Fruit fly (Drosophila melanogaster) whole organism, prepupa: ENCODE results near the gene Mcm2.

Source experiments
- CG11294 ChIP-seq: fragments of 200-800 bp; sonication (Bioruptor generic); IDR thresholded peaks from 2 replicates; pipeline ENCODE4 v1.3.6; 2022; ENCODE audit warnings: missing biosample characterization, missing genetic modification characterization
- CG11762 ChIP-seq: fragments of 200-800 bp; sonication (Bioruptor generic); optimal IDR thresholded peaks from 3 replicates; lab custom pipeline; 2016; ENCODE audit warnings: missing biosample characterization, missing genetic modification characterization; ENCODE audit not compliant: insufficient read depth
- CG15336 ChIP-seq: fragments of 200-800 bp; sonication (Bioruptor generic); IDR thresholded peaks from 2 replicates; pipeline ENCODE4 v1.3.6; 2022; ENCODE audit warnings: missing biosample characterization, missing genetic modification characterization
- CG1621 ChIP-seq: fragments of 200-800 bp; sonication (Bioruptor generic); optimal IDR thresholded peaks from 3 replicates; lab custom pipeline; 2018; ENCODE audit warnings: missing biosample characterization, mild to moderate bottlenecking, missing genetic modification characterization
- CG16779 ChIP-seq: fragments of 200-800 bp; sonication (Bioruptor generic); optimal IDR thresholded peaks from 3 replicates; lab custom pipeline; 2017; ENCODE audit warnings: missing biosample characterization, mild to moderate bottlenecking, missing genetic modification characterization
- CG3032 ChIP-seq: fragments of 200-800 bp; optimal IDR thresholded peaks from 2 replicates; lab custom pipeline; 2019; ENCODE audit warnings: missing biosample characterization, mild to moderate bottlenecking, missing genetic modification characterization, moderate library complexity
- CG31627 ChIP-seq: fragments of 200-800 bp; sonication (Bioruptor generic); optimal IDR thresholded peaks from 3 replicates; lab custom pipeline; 2016; ENCODE audit warnings: missing biosample characterization, missing genetic modification characterization
- CG32006 ChIP-seq: fragments of 200-800 bp; sonication (Bioruptor generic); optimal IDR thresholded peaks from 3 replicates; lab custom pipeline; 2017; ENCODE audit warnings: missing biosample characterization, mild to moderate bottlenecking, missing genetic modification characterization
- CG34406 ChIP-seq: fragments of 200-800 bp; sonication (Bioruptor generic); optimal IDR thresholded peaks from 3 replicates; lab custom pipeline; 2016; ENCODE audit warnings: missing biosample characterization, missing genetic modification characterization
- CG4318 ChIP-seq: fragments of 200-800 bp; sonication (Bioruptor generic); optimal IDR thresholded peaks from 3 replicates; lab custom pipeline; 2017; ENCODE audit warnings: missing biosample characterization, mild to moderate bottlenecking, missing genetic modification characterization
- CG6276 ChIP-seq: fragments of 200-800 bp; sonication (Bioruptor generic); optimal IDR thresholded peaks from 2 replicates; lab custom pipeline; 2017; ENCODE audit warnings: missing biosample characterization, mild to moderate bottlenecking, missing genetic modification characterization
- CG6808 ChIP-seq: fragments of 200-800 bp; sonication (Bioruptor generic); optimal IDR thresholded peaks from 3 replicates; lab custom pipeline; 2017; ENCODE audit warnings: missing biosample characterization, missing genetic modification characterization, mild to moderate bottlenecking, moderate library complexity, missing genetic modification reagents
- CG8119 ChIP-seq: fragments of 200-800 bp; sonication (Bioruptor generic); IDR thresholded peaks from 3 replicates; pipeline ENCODE4 v1.3.6; 2022; ENCODE audit warnings: missing biosample characterization, missing genetic modification characterization
- CG8319 ChIP-seq: fragments of 200-800 bp; sonication (Bioruptor generic); optimal IDR thresholded peaks from 3 replicates; lab custom pipeline; 2016; ENCODE audit warnings: missing biosample characterization, missing genetic modification characterization
- CG9139 ChIP-seq: fragments of 200-800 bp; sonication (Bioruptor generic); optimal IDR thresholded peaks from 3 replicates; lab custom pipeline; 2017; ENCODE audit warnings: missing biosample characterization, mild to moderate bottlenecking, missing genetic modification characterization
- Eip93F ChIP-seq: fragments of 200-800 bp; sonication (Bioruptor generic); optimal IDR thresholded peaks from 2 replicates; lab custom pipeline; 2016; ENCODE audit warnings: missing biosample characterization, mild to moderate bottlenecking, missing genetic modification characterization
- Ets21C ChIP-seq: fragments of 200-800 bp; sonication (Bioruptor generic); optimal IDR thresholded peaks from 3 replicates; lab custom pipeline; 2016; ENCODE audit warnings: missing biosample characterization, missing genetic modification characterization
- Hr39 ChIP-seq: fragments of 200-800 bp; sonication (Bioruptor generic); optimal IDR thresholded peaks from 2 replicates; lab custom pipeline; 2016; ENCODE audit warnings: missing biosample characterization, missing genetic modification characterization
- Smox ChIP-seq: fragments of 200-800 bp; sonication (Bioruptor generic); optimal IDR thresholded peaks from 3 replicates; lab custom pipeline; 2016; ENCODE audit warnings: missing biosample characterization, missing genetic modification characterization
- Sox102F ChIP-seq: fragments of 200-800 bp; sonication (Bioruptor generic); optimal IDR thresholded peaks from 2 replicates; lab custom pipeline; 2016; ENCODE audit warnings: missing biosample characterization, mild to moderate bottlenecking, missing genetic modification characterization
- acj6 ChIP-seq: fragments of 200-800 bp; sonication (Bioruptor generic); optimal IDR thresholded peaks from 3 replicates; lab custom pipeline; 2016; ENCODE audit warnings: missing biosample characterization, missing genetic modification characterization
- cyc ChIP-seq: fragments of 200-800 bp; sonication (Bioruptor generic); optimal IDR thresholded peaks from 3 replicates; lab custom pipeline; 2016; ENCODE audit warnings: missing biosample characterization, missing genetic modification characterization
- dac ChIP-seq: fragments of 200-800 bp; sonication (Bioruptor generic); optimal IDR thresholded peaks from 2 replicates; lab custom pipeline; 2017; ENCODE audit warnings: missing biosample characterization, mild to moderate bottlenecking, missing genetic modification characterization
- dsx ChIP-seq: fragments of 200-800 bp; optimal IDR thresholded peaks from 3 replicates; lab custom pipeline; 2019; ENCODE audit warnings: missing biosample characterization, mild to moderate bottlenecking, missing genetic modification characterization, moderate library complexity; ENCODE audit not compliant: poor library complexity, severe bottlenecking
- esn ChIP-seq: fragments of 200-800 bp; sonication (Bioruptor generic); optimal IDR thresholded peaks from 2 replicates; lab custom pipeline; 2016; ENCODE audit warnings: missing biosample characterization, mild to moderate bottlenecking, missing genetic modification characterization, moderate library complexity
- fd59A ChIP-seq: fragments of 200-800 bp; sonication (Bioruptor generic); optimal IDR thresholded peaks from 2 replicates; lab custom pipeline; 2017; ENCODE audit warnings: missing biosample characterization, mild to moderate bottlenecking, missing genetic modification characterization, missing genetic modification reagents
- fd85E ChIP-seq: fragments of 200-800 bp; sonication (Bioruptor generic); optimal IDR thresholded peaks from 3 replicates; lab custom pipeline; 2016; ENCODE audit warnings: missing biosample characterization, missing genetic modification characterization
- fkh ChIP-seq: fragments of 200-800 bp; sonication (Bioruptor generic); optimal IDR thresholded peaks from 3 replicates; lab custom pipeline; 2017; ENCODE audit warnings: missing biosample characterization, mild to moderate bottlenecking, missing genetic modification characterization, moderate library complexity
- lz ChIP-seq: fragments of 200-800 bp; sonication (Bioruptor generic); optimal IDR thresholded peaks from 3 replicates; lab custom pipeline; 2016; ENCODE audit warnings: missing biosample characterization, missing genetic modification characterization
- net ChIP-seq: fragments of 200-800 bp; sonication (Bioruptor generic); optimal IDR thresholded peaks from 3 replicates; lab custom pipeline; 2016; ENCODE audit warnings: missing biosample characterization, missing genetic modification characterization
- pdm3 ChIP-seq: fragments of 200-800 bp; sonication (Bioruptor generic); optimal IDR thresholded peaks from 3 replicates; lab custom pipeline; 2016; ENCODE audit warnings: missing biosample characterization, missing genetic modification characterization
- salr ChIP-seq, 2 experiments: fragments of 200-800 bp; sonication (Bioruptor generic); optimal IDR thresholded peaks; 3 replicates each; lab custom pipeline; 2016 to 2018; ENCODE audit warnings: missing biosample characterization in 2 of 2, missing genetic modification characterization in 2 of 2, mild to moderate bottlenecking in 1 of 2
- svp ChIP-seq: fragments of 200-800 bp; sonication (Bioruptor generic); peaks from one replicate; lab custom pipeline; 2016; ENCODE audit warnings: missing biosample characterization, missing genetic modification characterization
- topi ChIP-seq: fragments of 200-800 bp; sonication (Bioruptor generic); optimal IDR thresholded peaks from 3 replicates; lab custom pipeline; 2016; ENCODE audit warnings: missing biosample characterization, missing genetic modification characterization

Gene Mcm2

DNA sequence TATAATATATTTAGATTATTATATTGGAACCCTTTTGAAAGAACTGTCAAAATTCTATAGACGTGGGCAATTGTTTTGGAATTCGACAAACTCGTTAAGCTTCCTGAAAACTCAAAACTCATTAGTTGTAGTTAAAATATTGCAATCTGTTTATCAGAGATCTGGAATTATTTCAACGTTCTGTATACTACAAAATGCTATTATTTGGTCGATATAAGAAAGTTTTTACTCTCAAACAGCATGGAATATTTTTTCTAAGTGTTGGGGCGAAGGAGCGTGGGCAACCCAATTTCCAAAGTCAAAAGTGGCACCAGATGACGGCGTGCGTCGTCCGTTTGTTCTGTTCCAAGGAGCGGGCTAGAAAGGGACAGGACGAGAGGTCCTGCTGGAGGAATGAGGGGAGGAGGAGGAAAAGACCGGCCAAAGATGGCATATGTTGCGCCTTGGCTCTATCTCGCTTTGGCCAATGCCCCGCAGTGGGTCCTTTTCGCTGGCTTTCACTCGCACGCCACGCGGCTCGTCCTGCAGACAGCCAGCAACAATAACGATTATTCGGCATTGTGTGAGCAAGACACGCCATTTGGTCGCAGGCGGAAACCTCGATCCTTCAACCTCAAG, 21.1 kb downstream of the Mcm2 start:
- TF ChIP-seq CG8119 (no peak), CG9139 (GFP tag; lab: Kevin White, UChicago) (no peak), CG6276 (GFP tag; lab: Kevin White, UChicago) (no peak), CG8319 (GFP tag; lab: Kevin White, UChicago) (no peak), CG1621 (tag; lab: Kevin White, UChicago) (no peak), svp (no peak), net (GFP tag; lab: Kevin White, UChicago) (no peak), CG11762 (GFP tag; lab: Kevin White, UChicago) (no peak), acj6 (no peak), dsx (GFP tag; lab: Kevin White, UChicago) (no peak), cyc (GFP tag; lab: Kevin White, UChicago) (no peak), fd85E (GFP tag; lab: Kevin White, UChicago) (no peak), fkh (GFP tag; lab: Kevin White, UChicago) (no peak), Sox102F (GFP tag; lab: Kevin White, UChicago) (no peak), CG31627 (GFP tag; lab: Kevin White, UChicago) (no peak)

DNA sequence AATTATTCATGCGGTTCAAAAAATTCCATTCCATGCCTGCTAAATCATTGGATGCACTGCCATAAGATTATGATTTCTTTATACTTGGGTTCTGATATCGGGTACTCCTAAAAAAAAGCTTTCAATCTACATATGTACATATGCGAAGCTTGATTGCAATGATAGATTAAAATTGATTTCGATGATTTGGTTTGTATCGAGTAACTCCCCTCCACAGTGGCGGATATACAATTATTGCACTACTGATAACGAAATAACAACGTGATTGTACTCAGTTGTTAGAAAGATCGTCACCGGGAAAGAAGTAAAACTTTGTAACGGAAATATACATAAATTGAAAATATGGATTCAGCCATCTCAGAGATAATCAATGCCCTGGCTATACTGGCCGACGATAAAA, 22.9 kb downstream of the Mcm2 start, which contains the start of gene Nazo:
Gene Nazo (plus strand): TSS at position 180 of the 400 bp plus-strand sequence.
- no peak for TF ChIP-seq CG32006
- TF ChIP-seq Smox (GFP tag; lab: Kevin White, UChicago) = no peak
- no peak for TF ChIP-seq CG15336 (GFP tag; lab: Robert Waterston, UW)
- TF ChIP-seq CG4318 (GFP tag; lab: Kevin White, UChicago) = no peak
- TF ChIP-seq CG6808 (GFP tag; lab: Kevin White, UChicago) = no peak
- no peak for TF ChIP-seq CG31627 (GFP tag; lab: Kevin White, UChicago)
- TF ChIP-seq CG8119 = no peak
- TF ChIP-seq CG34406 = no peak
- TF ChIP-seq topi (GFP tag; lab: Kevin White, UChicago) = no peak
- TF ChIP-seq dac (GFP tag; lab: Kevin White, UChicago) = no peak
- TF ChIP-seq lz (GFP tag; lab: Kevin White, UChicago) = no peak
- no peak for TF ChIP-seq Sox102F (GFP tag; lab: Kevin White, UChicago)
- no peak for TF ChIP-seq esn (GFP tag; lab: Kevin White, UChicago)
- TF ChIP-seq Ets21C (GFP tag; lab: Kevin White, UChicago) = no peak
- no peak for TF ChIP-seq fkh (GFP tag; lab: Kevin White, UChicago)

DNA sequence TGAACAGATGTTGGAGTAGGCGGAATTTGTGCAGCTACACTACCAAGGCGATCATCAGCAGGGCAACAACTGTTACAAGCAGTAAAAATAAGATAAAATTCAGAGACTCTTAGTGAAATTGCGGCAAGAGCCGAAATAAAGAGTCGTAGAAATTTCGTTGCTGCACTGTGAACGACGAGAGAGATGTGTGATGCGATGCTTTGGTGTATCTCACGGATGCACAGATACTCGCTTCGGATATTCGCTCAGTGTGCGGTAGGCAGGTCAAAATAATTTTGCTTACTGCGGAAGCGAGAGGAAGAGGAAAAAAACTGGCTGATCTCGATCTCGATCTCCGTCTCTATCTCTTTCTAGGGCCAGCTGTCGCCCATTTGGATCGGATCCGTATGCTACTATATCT, 24.0 kb downstream of the Mcm2 start:
- TF ChIP-seq CG8119 = no peak
- peak; percentile 45 for TF ChIP-seq svp

DNA sequence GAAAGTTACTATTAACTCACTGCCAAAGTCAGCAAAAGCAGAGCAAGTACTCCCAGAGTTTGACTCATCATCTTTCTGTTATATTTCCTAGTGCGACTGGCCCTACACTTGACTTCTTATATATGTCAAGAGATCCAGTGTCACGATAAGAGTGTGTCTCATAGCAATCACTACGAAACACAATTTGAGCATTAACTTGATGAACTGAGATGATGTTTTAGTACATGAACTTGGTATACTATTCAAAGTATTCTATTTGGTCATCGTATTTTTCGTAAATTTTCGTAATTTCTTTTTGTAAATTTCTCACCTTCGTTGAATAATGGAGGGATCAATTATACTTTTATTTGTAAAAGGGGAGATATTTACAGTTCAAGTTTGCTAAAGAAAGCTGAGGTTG, 25.7 kb downstream of the Mcm2 start, which contains the start of gene CG11672:
Gene CG11672 (minus strand): TSS at position 101 of the 400 bp plus-strand sequence.
- no peak for TF ChIP-seq salr (GFP tag; optimal IDR thresholded peaks at IDR 0.05; lab: Kevin White, UChicago)
- no peak for TF ChIP-seq Eip93F (GFP tag; lab: Kevin White, UChicago)
- no peak for TF ChIP-seq lz (GFP tag; lab: Kevin White, UChicago)
- no peak for TF ChIP-seq topi (GFP tag; lab: Kevin White, UChicago)
- TF ChIP-seq fd59A (GFP tag; lab: Kevin White, UChicago) = no peak
- TF ChIP-seq CG3032 (tag; lab: Kevin White, UChicago) = no peak
- TF ChIP-seq Hr39 (GFP tag; lab: Kevin White, UChicago) = no peak
- no peak for TF ChIP-seq CG11294 (GFP tag; lab: Robert Waterston, UW)
- TF ChIP-seq CG6808 (GFP tag; lab: Kevin White, UChicago) = no peak

DNA sequence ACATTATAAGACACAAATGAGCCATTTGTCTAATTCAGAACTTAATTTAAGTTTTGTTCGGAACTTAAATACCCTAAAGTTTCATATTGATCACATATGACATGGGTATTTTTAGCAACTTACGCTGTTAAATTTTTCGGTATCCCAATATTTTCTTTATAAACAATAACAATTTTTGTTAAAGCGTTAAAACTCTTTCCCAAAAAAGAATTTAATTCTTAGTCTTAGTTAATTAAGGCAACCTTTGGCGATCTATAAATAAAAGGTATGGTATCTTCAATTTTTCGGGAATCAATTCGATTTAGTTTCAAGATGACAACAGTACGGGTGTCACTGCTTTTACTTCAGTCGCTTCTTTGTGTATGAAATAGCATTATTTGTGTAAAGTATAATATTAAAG, 26.2 kb downstream of the Mcm2 start, which contains the start of gene CG31464:
Gene CG31464 (plus strand): TSS at position 301 of the 400 bp plus-strand sequence.
- TF ChIP-seq pdm3 (no peak), CG16779 (tag; lab: Kevin White, UChicago) (no peak), dac (GFP tag; lab: Kevin White, UChicago) (no peak), salr (GFP tag; optimal IDR thresholded peaks at IDR 0.05; lab: Kevin White, UChicago) (no peak)
